Worm (Caenorhabditis elegans) whole organism, young adult: ENCODE results near the gene Y65A5A.1.

Source experiments
- ama-1 ChIP-seq, 3 experiments: fragments of 150-350 bp in 1 of 3; sonication (generic microtip) in 2 of 3; optimal IDR thresholded peaks; 2 replicates each; lab custom pipeline; 2014 to 2018; ENCODE audit warnings: missing biosample characterization in 2 of 3, missing genetic modification characterization in 2 of 3, missing genetic modification reagents in 2 of 3
- cebp-1 ChIP-seq, 2 experiments: fragments of 200-800 bp in 1 of 2; sonication (Bioruptor generic) in 1 of 2; sonication (generic microtip) in 1 of 2; IDR thresholded peaks in 1 of 2; optimal IDR thresholded peaks in 1 of 2; 2 replicates each; pipeline versions ENCODE4 v1.3.6 to Lab custom; 2017 to 2022; ENCODE audit warnings: missing compliant biosample characterization in 2 of 2, missing genetic modification characterization in 2 of 2, mild to moderate bottlenecking in 1 of 2, missing genetic modification reagents in 1 of 2, moderate library complexity in 1 of 2
- ceh-79 ChIP-seq: sonication (generic microtip); optimal IDR thresholded peaks from 2 replicates; lab custom pipeline; 2017; ENCODE audit warnings: mild to moderate bottlenecking, missing genetic modification characterization, missing compliant biosample characterization
- ets-4 ChIP-seq: fragments of 200-800 bp; sonication (Bioruptor generic); optimal IDR thresholded peaks from 2 replicates; lab custom pipeline; 2018; ENCODE audit warnings: mild to moderate bottlenecking, missing genetic modification characterization, missing compliant biosample characterization
- hrde-1 ChIP-seq: sonication (generic microtip); optimal IDR thresholded peaks from 2 replicates; lab custom pipeline; 2016; ENCODE audit warnings: missing genetic modification characterization, mild to moderate bottlenecking, missing compliant biosample characterization, moderate library complexity, missing genotype, missing genetic modification reagents, borderline replicate concordance

- TF ChIP-seq cebp-1 (GFP tag; IDR thresholded peaks at IDR 0.05; lab: Robert Waterston, UW) (no peak), cebp-1 (tag; optimal IDR thresholded peaks at IDR 0.05; lab: Kevin White, UChicago) (peak; percentile 47), ceh-79 (peak; percentile 43), hrde-1 (tag; lab: Kevin White, UChicago) (peak; percentile 39), ets-4 (GFP tag; lab: Kevin White, UChicago) (no peak), ama-1 (optimal IDR thresholded peaks at IDR 0.05; lab: Kevin White, UChicago) (no peak), ama-1 (GFP tag; optimal IDR thresholded peaks at IDR 0.05; lab: Kevin White, UChicago) (peak; percentile 72 to 83)
Observed at ce11 chrIV:16400412-16401381, 1.1 kb upstream of the Y65A5A.1 start.
